Fruit fly (Drosophila melanogaster) whole organism, embryonic: ENCODE results near the gene CG34454.

ENCODE experiments used
- Antp ChIP-seq: fragments of 200-800 bp; sonication (Bioruptor generic); optimal IDR thresholded peaks from 3 replicates; lab custom pipeline; 2016; ENCODE audit warnings: missing biosample characterization, missing genetic modification characterization
- Asciz ChIP-seq: fragments of 200-800 bp; sonication (Bioruptor generic); optimal IDR thresholded peaks from 2 replicates; lab custom pipeline; 2017; ENCODE audit warnings: missing biosample characterization, mild to moderate bottlenecking, missing genetic modification characterization, missing genetic modification reagents
- C15 ChIP-seq: fragments of 200-800 bp; sonication (Bioruptor generic); IDR thresholded peaks from 3 replicates; pipeline ENCODE4 v1.3.6; 2022; ENCODE audit warnings: missing biosample characterization, missing genetic modification characterization
- CG10431 ChIP-seq: fragments of 200-800 bp; sonication (Bioruptor generic); optimal IDR thresholded peaks from 3 replicates; lab custom pipeline; 2018; ENCODE audit warnings: missing biosample characterization, mild to moderate bottlenecking, missing genetic modification characterization
- CG10959 ChIP-seq: fragments of 200-800 bp; sonication (Bioruptor generic); IDR thresholded peaks from 2 replicates; pipeline ENCODE4 v1.3.6; 2022; ENCODE audit warnings: missing biosample characterization, missing genetic modification characterization
- CG11560 ChIP-seq: fragments of 200-800 bp; sonication (Bioruptor generic); IDR thresholded peaks from 3 replicates; pipeline ENCODE4 v1.3.6; 2022; ENCODE audit warnings: missing biosample characterization, missing genetic modification characterization
- CG12104 ChIP-seq: fragments of 200-800 bp; sonication (Bioruptor generic); optimal IDR thresholded peaks from 3 replicates; lab custom pipeline; 2016; ENCODE audit warnings: missing biosample characterization, missing genetic modification characterization
- CG12219 ChIP-seq: fragments of 200-800 bp; sonication (Bioruptor generic); optimal IDR thresholded peaks from 3 replicates; lab custom pipeline; 2018; ENCODE audit warnings: missing biosample characterization, mild to moderate bottlenecking, missing genetic modification characterization
- CG12769 ChIP-seq: fragments of 200-800 bp; sonication (Bioruptor generic); optimal IDR thresholded peaks from 2 replicates; lab custom pipeline; 2019; ENCODE audit warnings: missing biosample characterization, mild to moderate bottlenecking, missing genetic modification characterization, moderate library complexity
- CG14965 ChIP-seq: fragments of 200-800 bp; sonication (Bioruptor generic); optimal IDR thresholded peaks from 2 replicates; lab custom pipeline; 2016; ENCODE audit warnings: missing biosample characterization, missing genetic modification characterization, borderline replicate concordance
- CG17802 ChIP-seq: fragments of 200-800 bp; sonication (Bioruptor generic); optimal IDR thresholded peaks from 2 replicates; lab custom pipeline; 2018; ENCODE audit warnings: missing biosample characterization, mild to moderate bottlenecking, missing genetic modification characterization, moderate library complexity
- CG2129 ChIP-seq: fragments of 200-800 bp; sonication (Bioruptor generic); IDR thresholded peaks from 2 replicates; pipeline ENCODE4 v1.3.6; 2022; ENCODE audit warnings: missing biosample characterization, missing genetic modification characterization; ENCODE audit not compliant: partially characterized antibody
- CG30403 ChIP-seq: fragments of 200-800 bp; sonication (Bioruptor generic); optimal IDR thresholded peaks from 3 replicates; lab custom pipeline; 2016; ENCODE audit warnings: missing biosample characterization, missing genetic modification characterization
- CG3065 ChIP-seq: fragments of 200-800 bp; sonication (Bioruptor generic); optimal IDR thresholded peaks from 2 replicates; lab custom pipeline; 2016; ENCODE audit warnings: missing biosample characterization, missing genetic modification characterization
- CG3163 ChIP-seq: fragments of 200-800 bp; sonication (Bioruptor generic); optimal IDR thresholded peaks from 3 replicates; lab custom pipeline; 2016; ENCODE audit warnings: missing biosample characterization, missing genetic modification characterization
- CG3407 ChIP-seq: fragments of 200-800 bp; sonication (Bioruptor generic); optimal IDR thresholded peaks from 2 replicates; lab custom pipeline; 2018; ENCODE audit warnings: missing biosample characterization, mild to moderate bottlenecking, missing genetic modification characterization
- CG34224 ChIP-seq: fragments of 200-800 bp; sonication (Bioruptor generic); IDR thresholded peaks from 3 replicates; pipeline ENCODE4 v1.3.6; 2022; ENCODE audit warnings: missing biosample characterization, missing genetic modification characterization; ENCODE audit not compliant: partially characterized antibody
- CG42726 ChIP-seq: fragments of 200-800 bp; sonication (Bioruptor generic); IDR thresholded peaks from 2 replicates; pipeline ENCODE4 v1.3.6; 2022; ENCODE audit warnings: missing biosample characterization, missing genetic modification characterization; ENCODE audit not compliant: partially characterized antibody
- CG4328 ChIP-seq: fragments of 200-800 bp; sonication (Bioruptor generic); optimal IDR thresholded peaks from 3 replicates; lab custom pipeline; 2017; ENCODE audit warnings: missing biosample characterization, missing genetic modification reagents, missing genetic modification characterization
- CG4707 ChIP-seq: fragments of 200-800 bp; sonication (Bioruptor generic); optimal IDR thresholded peaks from 2 replicates; lab custom pipeline; 2018; ENCODE audit warnings: missing biosample characterization, mild to moderate bottlenecking, missing genetic modification characterization, moderate library complexity
- CG6272 ChIP-seq: fragments of 200-800 bp; sonication (Bioruptor generic); IDR thresholded peaks from 2 replicates; pipeline ENCODE4 v1.3.6; 2022; ENCODE audit warnings: missing biosample characterization, missing genetic modification characterization
- CG6689 ChIP-seq: fragments of 200-800 bp; sonication (Bioruptor generic); IDR thresholded peaks from 2 replicates; pipeline ENCODE4 v1.3.6; 2022; ENCODE audit warnings: missing biosample characterization, missing genetic modification characterization
- CG7357 ChIP-seq: fragments of 200-800 bp; sonication (Bioruptor generic); IDR thresholded peaks from 3 replicates; pipeline ENCODE4 v1.3.6; 2022; ENCODE audit warnings: missing biosample characterization, missing genetic modification characterization
- CG7745 ChIP-seq: fragments of 200-800 bp; sonication (Bioruptor generic); optimal IDR thresholded peaks from 2 replicates; lab custom pipeline; 2018; ENCODE audit warnings: missing biosample characterization, mild to moderate bottlenecking, missing genetic modification characterization, moderate library complexity
- CG8089 ChIP-seq: fragments of 200-800 bp; sonication (Bioruptor generic); optimal IDR thresholded peaks from 3 replicates; lab custom pipeline; 2016; ENCODE audit warnings: missing biosample characterization, missing genetic modification characterization
- CG8281 ChIP-seq: fragments of 200-800 bp; sonication (Bioruptor generic); optimal IDR thresholded peaks from 2 replicates; lab custom pipeline; 2018; ENCODE audit warnings: missing biosample characterization, mild to moderate bottlenecking, missing genetic modification characterization, moderate library complexity
- CG9932 ChIP-seq: fragments of 200-800 bp; sonication (Bioruptor generic); IDR thresholded peaks from 2 replicates; pipeline ENCODE4 v1.3.6; 2022; ENCODE audit warnings: missing biosample characterization, missing genetic modification characterization
- D19B ChIP-seq: fragments of 200-800 bp; sonication (Bioruptor generic); optimal IDR thresholded peaks from 2 replicates; lab custom pipeline; 2017; ENCODE audit warnings: missing biosample characterization, mild to moderate bottlenecking, missing genetic modification characterization
- Doc3 ChIP-seq: fragments of 200-800 bp; sonication (Bioruptor generic); IDR thresholded peaks from 3 replicates; pipeline ENCODE4 v1.3.6; 2022; ENCODE audit warnings: missing biosample characterization, missing genetic modification characterization; ENCODE audit not compliant: partially characterized antibody
- Ets97D ChIP-seq: fragments of 200-800 bp; sonication (Bioruptor generic); optimal IDR thresholded peaks from 3 replicates; lab custom pipeline; 2016; ENCODE audit warnings: missing biosample characterization, missing genetic modification characterization
- Lpt ChIP-seq: fragments of >200 bp; optimal IDR thresholded peaks from 2 replicates; lab custom pipeline; 2018; ENCODE audit warnings: missing biosample characterization, missing genetic modification characterization
- Mes4 ChIP-seq: fragments of 200-800 bp; sonication (Bioruptor generic); optimal IDR thresholded peaks from 2 replicates; lab custom pipeline; 2016; ENCODE audit warnings: missing biosample characterization, missing genetic modification characterization
- Nf-YB ChIP-seq: fragments of 200-800 bp; sonication (Bioruptor generic); optimal IDR thresholded peaks from 3 replicates; lab custom pipeline; 2019; ENCODE audit warnings: missing biosample characterization, mild to moderate bottlenecking, missing genetic modification characterization, moderate library complexity
- Xrp1 ChIP-seq: fragments of 200-800 bp; sonication (Bioruptor generic); IDR thresholded peaks from 2 replicates; pipeline ENCODE4 v1.3.6; 2022; ENCODE audit warnings: missing biosample characterization, missing genetic modification characterization
- aop ChIP-seq: fragments of 200-800 bp; sonication (Bioruptor generic); IDR thresholded peaks from 2 replicates; pipeline ENCODE4 v1.3.6; 2022; ENCODE audit warnings: missing biosample characterization, missing genetic modification characterization
- ash1 ChIP-seq: fragments of 200-800 bp; sonication (Bioruptor generic); optimal IDR thresholded peaks from 2 replicates; lab custom pipeline; 2018; ENCODE audit warnings: missing biosample characterization, mild to moderate bottlenecking, missing genetic modification characterization
- chif ChIP-seq, 2 experiments: fragments of 200-800 bp; sonication (Bioruptor generic); optimal IDR thresholded peaks; 3 replicates each; lab custom pipeline; 2016; ENCODE audit warnings: missing biosample characterization in 2 of 2, missing genetic modification characterization in 2 of 2
- chn ChIP-seq: fragments of 200-800 bp; sonication (Bioruptor generic); optimal IDR thresholded peaks from 2 replicates; lab custom pipeline; 2016; ENCODE audit warnings: missing biosample characterization, missing genetic modification characterization
- dmrt11E ChIP-seq: fragments of 200-800 bp; sonication (Bioruptor generic); optimal IDR thresholded peaks from 3 replicates; lab custom pipeline; 2018; ENCODE audit warnings: missing biosample characterization, mild to moderate bottlenecking, missing genetic modification characterization, moderate library complexity
- dysf ChIP-seq: fragments of 200-800 bp; sonication (Bioruptor generic); IDR thresholded peaks from 3 replicates; pipeline ENCODE4 v1.3.6; 2022; ENCODE audit warnings: missing biosample characterization, missing genetic modification characterization
- emc ChIP-seq: fragments of 200-800 bp; sonication (Bioruptor generic); optimal IDR thresholded peaks from 2 replicates; lab custom pipeline; 2016; ENCODE audit warnings: missing biosample characterization, missing genetic modification characterization
- en ChIP-seq: fragments of 200-800 bp; sonication (Bioruptor generic); optimal IDR thresholded peaks from 2 replicates; lab custom pipeline; 2016; ENCODE audit warnings: missing biosample characterization, missing genetic modification characterization
- exex ChIP-seq: fragments of 200-800 bp; sonication (Bioruptor generic); optimal IDR thresholded peaks from 4 replicates; lab custom pipeline; 2018; ENCODE audit warnings: missing biosample characterization, mild to moderate bottlenecking, missing genetic modification characterization, moderate library complexity
- gfzf ChIP-seq: fragments of 200-800 bp; sonication (Bioruptor generic); optimal IDR thresholded peaks from 2 replicates; lab custom pipeline; 2016; ENCODE audit warnings: missing biosample characterization, mild to moderate bottlenecking, missing genetic modification characterization, moderate library complexity
- grn ChIP-seq: fragments of 200-800 bp; sonication (Bioruptor generic); optimal IDR thresholded peaks from 3 replicates; lab custom pipeline; 2017; ENCODE audit warnings: missing biosample characterization, missing genetic modification characterization
- lmd ChIP-seq: fragments of 200-800 bp; sonication (Bioruptor generic); IDR thresholded peaks from 2 replicates; pipeline ENCODE4 v1.3.6; 2022; ENCODE audit warnings: missing biosample characterization, missing genetic modification characterization
- lola ChIP-seq, 3 experiments: fragments of >200 bp in 2 of 3; fragments of 200-800 bp in 1 of 3; sonication (Bioruptor generic) in 1 of 3; optimal IDR thresholded peaks; 2 replicates each; lab custom pipeline; 2017 to 2019; ENCODE audit warnings: missing biosample characterization in 3 of 3, missing genetic modification characterization in 3 of 3, mild to moderate bottlenecking in 1 of 3, moderate library complexity in 1 of 3
- otp ChIP-seq: fragments of 200-800 bp; sonication (Bioruptor generic); IDR thresholded peaks from 3 replicates; pipeline ENCODE4, ENCODE4 v1.3.6; 2022; ENCODE audit warnings: missing biosample characterization, missing genetic modification characterization
- tap ChIP-seq: fragments of 200-800 bp; optimal IDR thresholded peaks from 3 replicates; lab custom pipeline; 2019; ENCODE audit warnings: missing biosample characterization, mild to moderate bottlenecking, missing genetic modification characterization, moderate library complexity
- zfh2 ChIP-seq: fragments of 200-800 bp; sonication (Bioruptor generic); optimal IDR thresholded peaks from 2 replicates; lab custom pipeline; 2016; ENCODE audit warnings: missing biosample characterization, missing genetic modification characterization

The CG34454 gene

DNA sequence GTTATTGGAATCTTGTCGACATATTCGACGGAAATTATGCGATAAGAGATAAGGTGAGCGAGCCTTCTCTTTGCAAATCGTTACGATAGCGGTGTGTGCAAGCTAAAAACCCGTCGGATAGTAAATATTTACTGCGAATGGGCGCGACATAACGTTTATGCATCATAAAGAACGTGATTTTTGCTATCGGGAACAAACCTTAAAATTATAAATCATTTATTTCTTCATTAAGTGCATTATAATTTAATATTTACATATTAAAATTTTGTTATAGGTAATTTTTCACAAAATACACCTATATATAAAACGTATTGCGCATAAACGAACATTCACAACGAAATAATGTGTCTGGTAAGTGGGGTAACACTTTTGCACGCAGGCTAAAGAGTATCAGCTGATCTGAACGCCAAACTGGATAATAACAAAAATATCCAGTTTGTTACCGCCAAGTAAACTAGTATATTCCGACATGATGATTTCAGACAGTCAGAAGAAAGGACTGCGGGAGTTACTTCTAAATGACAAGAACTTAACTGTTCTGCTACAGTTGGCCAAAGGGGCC lies 26.3 kb downstream of the CG34454 start, which contains the start of the genes Gk1 and CG13876 (continued):
- TF ChIP-seq CG8281 (tag; lab: Kevin White, UChicago) = peak; percentile 85
- TF ChIP-seq Lpt (GFP tag; lab: Kevin White, UChicago) = no peak
- TF ChIP-seq CG10959 (GFP tag; lab: Robert Waterston, UW) = peak; percentile 81
- TF ChIP-seq emc = peak; percentile 19
- no peak for TF ChIP-seq CG34224 (GFP tag; lab: Robert Waterston, UW)
- peak in 1 of 2 experiments; percentile 44 for TF ChIP-seq chif (GFP tag; optimal IDR thresholded peaks at IDR 0.05; lab: Kevin White, UChicago)
- no peak for TF ChIP-seq CG42726 (GFP tag; lab: Robert Waterston, UW)
- peak; percentile 97 for TF ChIP-seq tap (tag; lab: Kevin White, UChicago)
- peak; percentile 83 for TF ChIP-seq D19B (GFP tag; lab: Kevin White, UChicago)
- TF ChIP-seq CG3163 (GFP tag; lab: Kevin White, UChicago) = no peak
- TF ChIP-seq zfh2 (GFP tag; lab: Kevin White, UChicago) = peak; percentile 63
- no peak for TF ChIP-seq Mes4 (GFP tag; lab: Kevin White, UChicago)
- peak; percentile 91 for TF ChIP-seq CG12219
- peak; percentile 3 for TF ChIP-seq CG8089 (GFP tag; lab: Kevin White, UChicago)
- TF ChIP-seq CG11560 (tag; lab: Robert Waterston, UW) = peak; percentile 60; the same call in 1 of the 3 replicates
- peak; percentile 78 for TF ChIP-seq grn (GFP tag; lab: Kevin White, UChicago)
- peak; percentile 95 for TF ChIP-seq CG12769 (tag; lab: Kevin White, UChicago)
- TF ChIP-seq C15 (GFP tag; lab: Robert Waterston, UW) = peak; percentile 79; the same call in 1 of the 3 replicates
- no peak for TF ChIP-seq gfzf
- no peak for TF ChIP-seq Doc3
- TF ChIP-seq CG14965 (GFP tag; lab: Kevin White, UChicago) = no peak
- TF ChIP-seq CG2129 = no peak
- peak; percentile 91 for TF ChIP-seq exex (tag; lab: Kevin White, UChicago)
- peak; percentile 87 for TF ChIP-seq otp
- peak; percentile 25 for TF ChIP-seq Ets97D (GFP tag; lab: Kevin White, UChicago)
- peak in 1 of 3 experiments; percentile 94 for TF ChIP-seq lola (GFP tag; optimal IDR thresholded peaks at IDR 0.05; lab: Kevin White, UChicago)
- peak; percentile 26; the same call in 1 of the 2 replicates for TF ChIP-seq aop (GFP tag; lab: Robert Waterston, UW)
- peak; percentile 76 for TF ChIP-seq CG7357 (GFP tag; lab: Robert Waterston, UW)
- TF ChIP-seq en (GFP tag; lab: Kevin White, UChicago) = no peak
- peak; percentile 53 for TF ChIP-seq CG17802 (tag; lab: Kevin White, UChicago)
- peak; percentile 97 for TF ChIP-seq CG6689 (GFP tag; lab: Robert Waterston, UW)
- TF ChIP-seq dysf (GFP tag; lab: Robert Waterston, UW) = peak; percentile 95
- peak; percentile 93 for TF ChIP-seq CG12104 (GFP tag; lab: Kevin White, UChicago)
- peak; percentile 67 for TF ChIP-seq CG6272
- peak; percentile 76 for TF ChIP-seq CG4707 (GFP tag; lab: Kevin White, UChicago)
- TF ChIP-seq Nf-YB (GFP tag; lab: Kevin White, UChicago) = peak; percentile 85
- TF ChIP-seq CG3065 = peak; percentile 74
- peak; percentile 87 for TF ChIP-seq CG3407 (GFP tag; lab: Kevin White, UChicago)
- TF ChIP-seq lmd (GFP tag; lab: Robert Waterston, UW) = peak; percentile 89
- peak; percentile 93 for TF ChIP-seq Asciz (GFP tag; lab: Kevin White, UChicago)
- peak; percentile 70 for TF ChIP-seq CG7745 (tag; lab: Kevin White, UChicago)
- no peak for TF ChIP-seq ash1 (GFP tag; lab: Kevin White, UChicago)
- TF ChIP-seq CG9932 = peak; percentile 91
- peak; percentile 97 for TF ChIP-seq Xrp1 (GFP tag; lab: Robert Waterston, UW)
- peak; percentile 86 for TF ChIP-seq CG10431
- TF ChIP-seq CG30403 = peak; percentile 94
- no peak for TF ChIP-seq Antp
- TF ChIP-seq CG4328 = peak; percentile 94
- peak; percentile 69 for TF ChIP-seq chn (GFP tag; lab: Kevin White, UChicago)
- TF ChIP-seq dmrt11E (tag; lab: Kevin White, UChicago) = peak; percentile 96
